Fruit fly (Drosophila melanogaster) whole organism, embryonic: Measurements from ENCODE around the gene p24-1.

Experiments
- Abd-B ChIP-seq: fragments of 200-800 bp; sonication (Bioruptor generic); optimal IDR thresholded peaks from 2 replicates; lab custom pipeline; 2018; ENCODE audit warnings: missing biosample characterization, mild to moderate bottlenecking, missing genetic modification characterization, moderate library complexity
- Blimp-1 ChIP-seq: fragments of 200-800 bp; sonication (Bioruptor generic); optimal IDR thresholded peaks from 3 replicates; lab custom pipeline; 2018; ENCODE audit warnings: missing biosample characterization, missing genetic modification characterization, mild to moderate bottlenecking, moderate library complexity, missing genetic modification reagents
- BtbVII ChIP-seq: fragments of 200-800 bp; sonication (Bioruptor generic); optimal IDR thresholded peaks from 3 replicates; lab custom pipeline; 2017; ENCODE audit warnings: missing biosample characterization, mild to moderate bottlenecking, missing genetic modification characterization
- CG1024 ChIP-seq: fragments of 200-800 bp; sonication (Bioruptor generic); IDR thresholded peaks from 2 replicates; pipeline ENCODE4 v1.3.6; 2022; ENCODE audit warnings: missing biosample characterization, missing genetic modification characterization
- CG10267 ChIP-seq: fragments of 200-800 bp; sonication (Bioruptor generic); optimal IDR thresholded peaks from 2 replicates; lab custom pipeline; 2018; ENCODE audit warnings: missing biosample characterization, mild to moderate bottlenecking, missing genetic modification characterization, moderate library complexity
- CG10462 ChIP-seq: fragments of 200-800 bp; sonication (Bioruptor generic); optimal IDR thresholded peaks from 2 replicates; lab custom pipeline; 2016; ENCODE audit warnings: missing biosample characterization, missing genetic modification characterization
- CG10654 ChIP-seq: fragments of 200-800 bp; sonication (Bioruptor generic); optimal IDR thresholded peaks from 2 replicates; lab custom pipeline; 2016; ENCODE audit warnings: missing biosample characterization, missing genetic modification characterization
- CG11560 ChIP-seq: fragments of 200-800 bp; sonication (Bioruptor generic); IDR thresholded peaks from 3 replicates; pipeline ENCODE4 v1.3.6; 2022; ENCODE audit warnings: missing biosample characterization, missing genetic modification characterization
- CG12236 ChIP-seq: fragments of 200-800 bp; sonication (Bioruptor generic); optimal IDR thresholded peaks from 2 replicates; lab custom pipeline; 2016; ENCODE audit warnings: missing biosample characterization, missing genetic modification characterization
- CG12299 ChIP-seq: fragments of 200-800 bp; sonication (Bioruptor generic); optimal IDR thresholded peaks from 2 replicates; lab custom pipeline; 2018; ENCODE audit warnings: missing biosample characterization, mild to moderate bottlenecking, missing genetic modification characterization
- CG15479 ChIP-seq: fragments of 200-800 bp; sonication (Bioruptor generic); optimal IDR thresholded peaks from 3 replicates; lab custom pipeline; 2019; ENCODE audit warnings: missing biosample characterization, mild to moderate bottlenecking, missing genetic modification characterization, moderate library complexity
- CG15514 ChIP-seq: fragments of 200-800 bp; sonication (Bioruptor generic); optimal IDR thresholded peaks from 3 replicates; lab custom pipeline; 2017; ENCODE audit warnings: missing biosample characterization, missing genetic modification characterization, mild to moderate bottlenecking, moderate library complexity, missing genetic modification reagents
- CG1603 ChIP-seq: fragments of 200-800 bp; sonication (Bioruptor generic); optimal IDR thresholded peaks from 2 replicates; lab custom pipeline; 2019; ENCODE audit warnings: missing biosample characterization, mild to moderate bottlenecking, missing genetic modification characterization, moderate library complexity
- CG18011 ChIP-seq: fragments of 200-800 bp; sonication (Bioruptor generic); optimal IDR thresholded peaks from 2 replicates; lab custom pipeline; 2017; ENCODE audit warnings: missing biosample characterization, missing genetic modification characterization, mild to moderate bottlenecking, moderate library complexity, missing genotype
- CG30020 ChIP-seq: fragments of 200-800 bp; optimal IDR thresholded peaks from 2 replicates; lab custom pipeline; 2019; ENCODE audit warnings: missing biosample characterization, mild to moderate bottlenecking, missing genetic modification characterization, moderate library complexity
- CG4617 ChIP-seq: fragments of 200-800 bp; sonication (Bioruptor generic); optimal IDR thresholded peaks from 3 replicates; lab custom pipeline; 2016; ENCODE audit warnings: missing biosample characterization, missing genetic modification characterization, borderline replicate concordance
- CG6175 ChIP-seq: fragments of 200-800 bp; sonication (Bioruptor generic); IDR thresholded peaks from 3 replicates; pipeline ENCODE4 v1.3.6; 2022; ENCODE audit warnings: missing biosample characterization, missing genetic modification characterization
- CG6791 ChIP-seq: fragments of 200-800 bp; sonication (Bioruptor generic); IDR thresholded peaks from 3 replicates; pipeline ENCODE4 v1.3.6; 2022; ENCODE audit warnings: missing biosample characterization, missing genetic modification characterization; ENCODE audit not compliant: partially characterized antibody
- CG7556 ChIP-seq: fragments of 200-800 bp; sonication (Bioruptor generic); optimal IDR thresholded peaks from 2 replicates; lab custom pipeline; 2017; ENCODE audit warnings: missing biosample characterization, mild to moderate bottlenecking, missing genetic modification characterization
- CG8290 ChIP-seq, 3 experiments: fragments of 200-800 bp; sonication (Bioruptor generic); optimal IDR thresholded peaks; 2 replicates each; lab custom pipeline; 2016 to 2019; ENCODE audit warnings: missing biosample characterization in 3 of 3, missing genetic modification characterization in 3 of 3, mild to moderate bottlenecking in 2 of 3, moderate library complexity in 1 of 3
- CG8478 ChIP-seq: fragments of >200 bp; optimal IDR thresholded peaks from 2 replicates; lab custom pipeline; 2018
- Camta ChIP-seq: fragments of 200-800 bp; sonication (Bioruptor generic); optimal IDR thresholded peaks from 2 replicates; lab custom pipeline; 2016; ENCODE audit warnings: missing biosample characterization, missing genetic modification characterization
- CkIIα-i1 ChIP-seq: fragments of 200-800 bp; sonication (Bioruptor generic); IDR thresholded peaks from 2 replicates; pipeline ENCODE4 v1.3.6; 2022; ENCODE audit warnings: missing biosample characterization, missing genetic modification characterization
- D ChIP-seq, 2 experiments: fragments of 200-800 bp in 1 of 2; fragments of >200 bp in 1 of 2; sonication (Bioruptor generic) in 1 of 2; optimal IDR thresholded peaks; 2 replicates in 1 of 2; 3 replicates in 1 of 2; lab custom pipeline; 2017; ENCODE audit warnings: mild to moderate bottlenecking in 1 of 2, missing biosample characterization in 1 of 2, missing genetic modification characterization in 1 of 2, missing genetic modification reagents in 1 of 2
- Ets65A ChIP-seq: fragments of 200-800 bp; sonication (Bioruptor generic); peaks from one replicate; lab custom pipeline; 2016; ENCODE audit warnings: missing biosample characterization, missing genetic modification characterization
- HmgD ChIP-seq: fragments of 200-800 bp; sonication (Bioruptor generic); optimal IDR thresholded peaks from 3 replicates; lab custom pipeline; 2016; ENCODE audit warnings: missing biosample characterization, missing genetic modification characterization
- Kr ChIP-seq: fragments of 200-800 bp; sonication (Bioruptor generic); optimal IDR thresholded peaks from 2 replicates; lab custom pipeline; 2017; ENCODE audit warnings: missing biosample characterization, mild to moderate bottlenecking, missing genetic modification characterization
- MTF-1 ChIP-seq: fragments of 200-800 bp; sonication (Bioruptor generic); optimal IDR thresholded peaks from 2 replicates; lab custom pipeline; 2018; ENCODE audit warnings: missing biosample characterization, mild to moderate bottlenecking, missing genetic modification characterization, borderline replicate concordance
- Med ChIP-seq: fragments of 200-800 bp; sonication (Bioruptor generic); peaks from one replicate; lab custom pipeline; 2016; ENCODE audit warnings: missing biosample characterization, missing genetic modification characterization, mild to moderate bottlenecking, inconsistent platforms, moderate library complexity
- NC2β ChIP-seq: fragments of 200-800 bp; sonication (Bioruptor generic); optimal IDR thresholded peaks from 2 replicates; lab custom pipeline; 2016; ENCODE audit warnings: missing biosample characterization, missing genetic modification characterization
- Poxn ChIP-seq: fragments of 200-800 bp; sonication (Bioruptor generic); IDR thresholded peaks from 2 replicates; pipeline ENCODE4 v1.3.6; 2022; ENCODE audit warnings: missing biosample characterization, missing genetic modification characterization
- Taf1 ChIP-seq: fragments of 200-800 bp; sonication (Bioruptor generic); IDR thresholded peaks from 2 replicates; pipeline ENCODE4 v1.3.6; 2022; ENCODE audit warnings: missing biosample characterization, missing genetic modification characterization
- ase ChIP-seq: fragments of 200-800 bp; sonication (Bioruptor generic); IDR thresholded peaks from 3 replicates; pipeline ENCODE4 v1.3.6; 2022; ENCODE audit warnings: missing biosample characterization, missing genetic modification characterization
- bowl ChIP-seq: fragments of 200-800 bp; sonication (Bioruptor generic); IDR thresholded peaks from 2 replicates; pipeline ENCODE4 v1.3.6; 2022; ENCODE audit warnings: missing biosample characterization, missing genetic modification characterization
- cad ChIP-seq: fragments of >200 bp; optimal IDR thresholded peaks from 2 replicates; lab custom pipeline; 2017; ENCODE audit warnings: missing biosample characterization, missing genetic modification characterization
- cato ChIP-seq: fragments of 200-800 bp; sonication (Bioruptor generic); optimal IDR thresholded peaks from 2 replicates; lab custom pipeline; 2016; ENCODE audit warnings: missing biosample characterization, missing genetic modification characterization, borderline replicate concordance
- ci ChIP-seq: fragments of 200-800 bp; sonication (Bioruptor generic); IDR thresholded peaks from 3 replicates; pipeline ENCODE4 v1.3.6; 2022; ENCODE audit warnings: missing biosample characterization, missing genetic modification characterization
- crol ChIP-seq: fragments of 200-800 bp; sonication (Bioruptor generic); IDR thresholded peaks from 2 replicates; pipeline ENCODE4 v1.3.6; 2022; ENCODE audit warnings: missing biosample characterization, missing genetic modification characterization
- disco-r ChIP-seq: fragments of 200-800 bp; sonication (Bioruptor generic); optimal IDR thresholded peaks from 2 replicates; lab custom pipeline; 2016; ENCODE audit warnings: missing biosample characterization, missing genetic modification characterization
- grau ChIP-seq: fragments of 200-800 bp; optimal IDR thresholded peaks from 3 replicates; lab custom pipeline; 2019; ENCODE audit warnings: missing biosample characterization, mild to moderate bottlenecking, missing genetic modification characterization, moderate library complexity
- h ChIP-seq: fragments of >200 bp; optimal IDR thresholded peaks from 2 replicates; lab custom pipeline; 2017
- nerfin-1 ChIP-seq: fragments of 200-800 bp; sonication (Bioruptor generic); optimal IDR thresholded peaks from 3 replicates; lab custom pipeline; 2019; ENCODE audit warnings: missing biosample characterization, mild to moderate bottlenecking, missing genetic modification characterization, moderate library complexity
- onecut ChIP-seq: fragments of 200-800 bp; sonication (Bioruptor generic); IDR thresholded peaks from 2 replicates; pipeline ENCODE4 v1.3.6; 2022; ENCODE audit warnings: missing biosample characterization, missing genetic modification characterization
- p53 ChIP-seq: fragments of 200-800 bp; sonication (Bioruptor generic); optimal IDR thresholded peaks from 2 replicates; lab custom pipeline; 2016; ENCODE audit warnings: missing biosample characterization, missing genetic modification characterization
- pzg ChIP-seq: fragments of 200-800 bp; sonication (Bioruptor generic); optimal IDR thresholded peaks from 3 replicates; lab custom pipeline; 2018; ENCODE audit warnings: missing biosample characterization, mild to moderate bottlenecking, missing genetic modification characterization, moderate library complexity
- salm ChIP-seq: fragments of 200-800 bp; sonication (Bioruptor generic); optimal IDR thresholded peaks from 2 replicates; lab custom pipeline; 2018; ENCODE audit warnings: missing biosample characterization, mild to moderate bottlenecking, missing genetic modification characterization
- stwl ChIP-seq: fragments of 200-800 bp; sonication (Bioruptor generic); optimal IDR thresholded peaks from 3 replicates; lab custom pipeline; 2018; ENCODE audit warnings: missing biosample characterization, mild to moderate bottlenecking, missing genetic modification characterization, moderate library complexity
- trem ChIP-seq: fragments of 200-800 bp; optimal IDR thresholded peaks from 3 replicates; lab custom pipeline; 2019; ENCODE audit warnings: missing biosample characterization, mild to moderate bottlenecking, missing genetic modification characterization, moderate library complexity

p24-1 gene

DNA sequence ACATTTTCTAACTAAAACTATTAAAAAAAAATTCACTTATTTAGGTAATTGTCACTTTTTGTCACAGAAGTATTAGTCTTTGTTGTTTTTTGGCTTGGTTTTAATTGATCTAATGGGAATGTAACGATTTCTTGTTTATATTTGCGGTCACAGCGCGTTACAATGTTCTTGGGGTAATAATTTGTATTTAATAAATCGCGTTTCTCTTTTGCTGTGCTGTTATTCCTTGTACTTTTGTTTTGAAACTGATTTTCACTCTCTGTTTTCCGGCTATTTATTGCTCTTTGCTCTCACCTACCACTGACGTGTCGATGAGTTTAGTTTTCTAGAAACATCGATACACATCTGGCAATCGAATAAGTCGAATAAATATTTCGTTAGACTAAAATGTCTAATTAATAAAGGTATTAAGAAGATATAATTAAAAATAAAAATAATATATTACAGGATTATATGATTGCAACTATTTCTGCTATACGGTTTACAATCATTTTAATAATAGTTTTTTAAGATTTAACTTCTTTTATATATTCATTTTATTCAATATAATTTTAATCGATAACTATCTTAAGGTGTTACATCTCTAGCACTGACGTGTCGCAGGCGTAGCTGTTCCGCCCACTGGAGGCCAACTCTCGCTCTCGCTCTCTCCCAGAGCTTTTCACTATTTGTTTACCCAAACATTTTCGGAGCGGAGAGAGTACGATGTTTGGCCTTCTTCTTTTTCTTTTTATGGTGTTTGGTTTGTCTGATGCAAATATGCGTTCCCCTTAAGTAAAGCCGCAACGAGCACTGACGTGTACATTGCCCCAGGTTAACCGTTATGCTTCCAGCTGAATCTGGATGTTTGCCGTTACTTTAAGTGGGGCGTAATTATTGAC is 45.2 kb downstream of the p24-1 start, which contains the start of gene Hsc70-3 (continued):
- peak; percentile 45 for TF ChIP-seq Camta
- no peak for TF ChIP-seq cad (GFP tag; lab: Kevin White, UChicago)
- peak; percentile 33 for TF ChIP-seq grau (tag; lab: Kevin White, UChicago)
- TF ChIP-seq crol (GFP tag; lab: Robert Waterston, UW): no peak
- peak; percentile 28 for TF ChIP-seq onecut
- TF ChIP-seq Poxn (GFP tag; lab: Robert Waterston, UW): no peak
- no peak for TF ChIP-seq h
- TF ChIP-seq Abd-B (GFP tag; lab: Kevin White, UChicago): no peak
- TF ChIP-seq Med (GFP tag; lab: Kevin White, UChicago): peak; percentile 89
- TF ChIP-seq CG15514: peak; percentile 38
- TF ChIP-seq CG18011 (GFP tag; lab: Kevin White, UChicago): peak; percentile 3
- TF ChIP-seq CG6791 (GFP tag; lab: Robert Waterston, UW): 0 out of 3 replicates have a peak, but pooled peaks have one; percentile 49
- peak; percentile 13 for TF ChIP-seq salm (tag; lab: Kevin White, UChicago)
- TF ChIP-seq CG8478 (lab: Kevin White, UChicago): no peak
- TF ChIP-seq nerfin-1 (tag; lab: Kevin White, UChicago): peak; percentile 60
- no peak for TF ChIP-seq CG10654
- TF ChIP-seq CG12236: peak; percentile 12
- TF ChIP-seq NC2β (GFP tag; lab: Kevin White, UChicago): peak; percentile 36
- TF ChIP-seq Ets65A (GFP tag; lab: Kevin White, UChicago): no peak
- no peak for TF ChIP-seq CG1024
- peak; percentile 7 for TF ChIP-seq CG8290 (GFP tag; optimal IDR thresholded peaks at IDR 0.05; lab: Kevin White, UChicago)
- peak in 1 of 2 experiments; percentile 40 for TF ChIP-seq CG8290 (tag; optimal IDR thresholded peaks at IDR 0.05; lab: Kevin White, UChicago)
- peak; percentile 62 for TF ChIP-seq CG1603 (tag; lab: Kevin White, UChicago)
- TF ChIP-seq CG7556: peak; percentile 30
- peak; percentile 27 for TF ChIP-seq pzg (GFP tag; lab: Kevin White, UChicago)
- TF ChIP-seq trem (tag; lab: Kevin White, UChicago): peak; percentile 29
- no peak for TF ChIP-seq CG10462
- TF ChIP-seq ci (GFP tag; lab: Robert Waterston, UW): peak; percentile 91
- no peak for TF ChIP-seq CkIIα-i1
- peak; percentile 72 for TF ChIP-seq Blimp-1 (GFP tag; lab: Kevin White, UChicago)
- TF ChIP-seq stwl: peak; percentile 49
- peak; percentile 11 for TF ChIP-seq BtbVII
- TF ChIP-seq p53 (GFP tag; lab: Kevin White, UChicago): no peak
- no peak for TF ChIP-seq Taf1 (GFP tag; lab: Robert Waterston, UW)
- TF ChIP-seq Kr (GFP tag; lab: Kevin White, UChicago): no peak
- peak; percentile 79 for TF ChIP-seq MTF-1
- TF ChIP-seq ase: no peak
- TF ChIP-seq CG4617: no peak
- TF ChIP-seq CG11560 (tag; lab: Robert Waterston, UW): peak; percentile 98
- no peak for TF ChIP-seq D (optimal IDR thresholded peaks at IDR 0.05; lab: Kevin White, UChicago)
- TF ChIP-seq D (GFP tag; optimal IDR thresholded peaks at IDR 0.05; lab: Kevin White, UChicago): peak; percentile 1
- no peak for TF ChIP-seq HmgD (GFP tag; lab: Kevin White, UChicago)
- peak; percentile 47 for TF ChIP-seq CG30020
- TF ChIP-seq CG12299 (tag; lab: Kevin White, UChicago): peak; percentile 31
- no peak for TF ChIP-seq CG6175 (GFP tag; lab: Robert Waterston, UW)
- TF ChIP-seq bowl (GFP tag; lab: Robert Waterston, UW): no peak
- TF ChIP-seq cato (GFP tag; lab: Kevin White, UChicago): no peak
- TF ChIP-seq CG15479: no peak
- no peak for TF ChIP-seq disco-r (GFP tag; lab: Kevin White, UChicago)
- TF ChIP-seq CG10267 (tag; lab: Kevin White, UChicago): peak; percentile 66
